Worm (Caenorhabditis elegans): ENCODE results near the gene ZK688.7.

DNA sequence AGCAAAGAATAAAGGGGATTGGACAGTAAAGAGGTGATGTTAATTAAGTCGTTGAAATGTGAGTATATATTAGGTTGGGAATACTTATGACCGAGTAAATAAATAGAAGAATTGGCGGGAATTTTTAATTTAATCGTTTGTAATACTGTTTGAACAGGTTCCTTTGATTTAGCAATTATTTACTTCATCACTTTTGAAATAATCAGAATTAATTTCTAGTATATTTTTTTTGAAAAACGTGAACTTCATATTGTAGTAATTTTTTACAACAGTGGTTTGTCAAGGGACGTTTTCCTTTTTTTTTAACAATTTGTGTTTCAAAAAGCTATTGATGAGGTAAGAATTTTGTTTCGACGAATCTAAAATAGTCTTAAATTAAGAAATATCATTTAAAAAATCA lies 10.8 kb upstream of the ZK688.7 start, which contains the start of gene C29E4.17:
- TF ChIP-seq swsn-7 (tag; optimal IDR thresholded peaks at IDR 0.05): no peak
- no peak for TF ChIP-seq ceh-82 (tag; optimal IDR thresholded peaks at IDR 0.05)
- TF ChIP-seq jun-1 (tag; optimal IDR thresholded peaks at IDR 0.05): no peak
